Fruit fly (Drosophila melanogaster) whole organism, embryonic: ENCODE data around the gene Ae2.

ENCODE experiments used
- Antp ChIP-seq: fragments of 200-800 bp; sonication (Bioruptor generic); optimal IDR thresholded peaks from 3 replicates; lab custom pipeline; 2016; ENCODE audit warnings: missing biosample characterization, missing genetic modification characterization
- CG10366 ChIP-seq: fragments of 200-800 bp; sonication (Bioruptor generic); IDR thresholded peaks from 2 replicates; pipeline ENCODE4 v1.3.6; 2022; ENCODE audit warnings: missing biosample characterization, missing genetic modification characterization
- CG10543 ChIP-seq: fragments of 200-800 bp; sonication (Bioruptor generic); optimal IDR thresholded peaks from 3 replicates; lab custom pipeline; 2017; ENCODE audit warnings: missing biosample characterization, mild to moderate bottlenecking, missing genetic modification characterization, moderate library complexity
- CG15514 ChIP-seq: fragments of 200-800 bp; sonication (Bioruptor generic); optimal IDR thresholded peaks from 3 replicates; lab custom pipeline; 2017; ENCODE audit warnings: missing biosample characterization, missing genetic modification characterization, mild to moderate bottlenecking, moderate library complexity, missing genetic modification reagents
- CG16813 ChIP-seq: fragments of 200-800 bp; sonication (Bioruptor generic); IDR thresholded peaks from 3 replicates; pipeline ENCODE4 v1.3.6; 2022; ENCODE audit warnings: missing biosample characterization, missing genetic modification characterization; ENCODE audit not compliant: partially characterized antibody
- CG17361 ChIP-seq: fragments of 200-800 bp; sonication (Bioruptor generic); IDR thresholded peaks from 3 replicates; pipeline ENCODE4 v1.3.6; 2022; ENCODE audit warnings: missing biosample characterization, missing genetic modification characterization
- CG2678 ChIP-seq: fragments of 200-800 bp; sonication (Bioruptor generic); optimal IDR thresholded peaks from 3 replicates; lab custom pipeline; 2019; ENCODE audit warnings: missing biosample characterization, mild to moderate bottlenecking, missing genetic modification characterization, moderate library complexity
- CG7271 ChIP-seq: fragments of 200-800 bp; sonication (Bioruptor generic); optimal IDR thresholded peaks from 2 replicates; lab custom pipeline; 2018; ENCODE audit warnings: missing biosample characterization, mild to moderate bottlenecking, missing genetic modification characterization, moderate library complexity
- CG8388 ChIP-seq: fragments of 200-800 bp; sonication (Bioruptor generic); optimal IDR thresholded peaks from 2 replicates; lab custom pipeline; 2019; ENCODE audit warnings: missing biosample characterization, mild to moderate bottlenecking, missing genetic modification characterization, moderate library complexity
- Drgx ChIP-seq: fragments of 200-800 bp; sonication (Bioruptor generic); IDR thresholded peaks from 2 replicates; pipeline ENCODE4 v1.3.6; 2022; ENCODE audit warnings: missing biosample characterization, missing genetic modification characterization
- Fer3 ChIP-seq: fragments of 200-800 bp; sonication (Bioruptor generic); optimal IDR thresholded peaks from 2 replicates; lab custom pipeline; 2018; ENCODE audit warnings: missing biosample characterization, mild to moderate bottlenecking, missing genetic modification characterization, moderate library complexity
- GATAe ChIP-seq: fragments of 200-800 bp; sonication (Bioruptor generic); conservative IDR thresholded peaks from 2 replicates; pipeline ENCODE4 v1.3.6; 2022; ENCODE audit warnings: missing biosample characterization, missing genetic modification characterization
- H15 ChIP-seq: fragments of 200-800 bp; sonication (Bioruptor generic); IDR thresholded peaks from 3 replicates; pipeline ENCODE4 v1.3.6; 2022; ENCODE audit warnings: missing biosample characterization, missing genetic modification characterization
- HLH3B ChIP-seq: fragments of 200-800 bp; sonication (Bioruptor generic); IDR thresholded peaks from 2 replicates; pipeline ENCODE4 v1.3.6; 2022; ENCODE audit warnings: missing biosample characterization, missing genetic modification characterization
- Hr51 ChIP-seq, 2 experiments: fragments of 200-800 bp; sonication (Bioruptor generic); optimal IDR thresholded peaks; 2 replicates in 1 of 2; 3 replicates in 1 of 2; lab custom pipeline; 2016 to 2018; ENCODE audit warnings: missing biosample characterization in 2 of 2, missing genetic modification characterization in 2 of 2, mild to moderate bottlenecking in 1 of 2, moderate library complexity in 1 of 2
- Hr78 ChIP-seq, 2 experiments: fragments of 200-800 bp in 1 of 2; fragments of >200 bp in 1 of 2; sonication (Bioruptor generic) in 1 of 2; optimal IDR thresholded peaks; 2 replicates each; lab custom pipeline; 2017 to 2019; ENCODE audit warnings: missing biosample characterization in 2 of 2, missing genetic modification characterization in 2 of 2, mild to moderate bottlenecking in 1 of 2, moderate library complexity in 1 of 2
- Lpt ChIP-seq: fragments of >200 bp; optimal IDR thresholded peaks from 2 replicates; lab custom pipeline; 2018; ENCODE audit warnings: missing biosample characterization, missing genetic modification characterization
- MBD-R2 ChIP-seq: fragments of 200-800 bp; sonication (Bioruptor generic); IDR thresholded peaks from 2 replicates; pipeline ENCODE4 v1.3.6; 2022; ENCODE audit warnings: missing biosample characterization, missing genetic modification characterization
- Pdp1 ChIP-seq, 2 experiments: fragments of 200-800 bp; sonication (Bioruptor generic); optimal IDR thresholded peaks; 3 replicates each; lab custom pipeline; 2016; ENCODE audit warnings: missing biosample characterization in 2 of 2, missing genetic modification characterization in 2 of 2, mild to moderate bottlenecking in 1 of 2, moderate library complexity in 1 of 2
- Side ChIP-seq: fragments of 200-800 bp; sonication (Bioruptor generic); optimal IDR thresholded peaks from 2 replicates; lab custom pipeline; 2016; ENCODE audit warnings: missing biosample characterization, missing genetic modification characterization
- Spps ChIP-seq: fragments of 200-800 bp; sonication (Bioruptor generic); optimal IDR thresholded peaks from 2 replicates; lab custom pipeline; 2018; ENCODE audit warnings: missing biosample characterization, mild to moderate bottlenecking, missing genetic modification characterization
- crol ChIP-seq: fragments of 200-800 bp; sonication (Bioruptor generic); IDR thresholded peaks from 2 replicates; pipeline ENCODE4 v1.3.6; 2022; ENCODE audit warnings: missing biosample characterization, missing genetic modification characterization
- dati ChIP-seq: fragments of 200-800 bp; sonication (Bioruptor generic); IDR thresholded peaks from 2 replicates; pipeline ENCODE4 v1.3.6; 2022; ENCODE audit warnings: missing biosample characterization, missing genetic modification characterization
- en ChIP-seq: fragments of 200-800 bp; sonication (Bioruptor generic); optimal IDR thresholded peaks from 2 replicates; lab custom pipeline; 2016; ENCODE audit warnings: missing biosample characterization, missing genetic modification characterization
- fd102C ChIP-seq: fragments of 200-800 bp; sonication (Bioruptor generic); optimal IDR thresholded peaks from 2 replicates; lab custom pipeline; 2018; ENCODE audit warnings: missing biosample characterization, mild to moderate bottlenecking, missing genetic modification characterization, moderate library complexity
- ftz-f1 ChIP-seq: fragments of 200-800 bp; sonication (Bioruptor generic); optimal IDR thresholded peaks from 2 replicates; lab custom pipeline; 2016; ENCODE audit warnings: missing biosample characterization, missing genetic modification characterization
- gcm ChIP-seq: fragments of 200-800 bp; sonication (Bioruptor generic); optimal IDR thresholded peaks from 2 replicates; lab custom pipeline; 2019; ENCODE audit warnings: missing biosample characterization, mild to moderate bottlenecking, missing genetic modification characterization, moderate library complexity
- mirr ChIP-seq: fragments of 200-800 bp; sonication (Bioruptor generic); optimal IDR thresholded peaks from 3 replicates; lab custom pipeline; 2018; ENCODE audit warnings: missing biosample characterization, mild to moderate bottlenecking, missing genetic modification characterization
- pfk ChIP-seq: fragments of 200-800 bp; sonication (Bioruptor generic); optimal IDR thresholded peaks from 2 replicates; lab custom pipeline; 2018; ENCODE audit warnings: missing biosample characterization, mild to moderate bottlenecking, missing genetic modification characterization, moderate library complexity
- sd ChIP-seq: fragments of 200-800 bp; sonication (Bioruptor generic); optimal IDR thresholded peaks from 3 replicates; lab custom pipeline; 2018; ENCODE audit warnings: missing biosample characterization, mild to moderate bottlenecking, missing genetic modification characterization, moderate library complexity
- sr ChIP-seq: fragments of 200-800 bp; sonication (Bioruptor generic); IDR thresholded peaks from 3 replicates; pipeline ENCODE4 v1.3.6; 2022; ENCODE audit warnings: missing biosample characterization, missing genetic modification characterization
- wor ChIP-seq: fragments of 200-800 bp; sonication (Bioruptor generic); IDR thresholded peaks from 2 replicates; pipeline ENCODE4 v1.3.6; 2022; ENCODE audit warnings: missing biosample characterization, missing genetic modification characterization
- zfh2 ChIP-seq: fragments of 200-800 bp; sonication (Bioruptor generic); optimal IDR thresholded peaks from 2 replicates; lab custom pipeline; 2016; ENCODE audit warnings: missing biosample characterization, missing genetic modification characterization

Gene Ae2

DNA sequence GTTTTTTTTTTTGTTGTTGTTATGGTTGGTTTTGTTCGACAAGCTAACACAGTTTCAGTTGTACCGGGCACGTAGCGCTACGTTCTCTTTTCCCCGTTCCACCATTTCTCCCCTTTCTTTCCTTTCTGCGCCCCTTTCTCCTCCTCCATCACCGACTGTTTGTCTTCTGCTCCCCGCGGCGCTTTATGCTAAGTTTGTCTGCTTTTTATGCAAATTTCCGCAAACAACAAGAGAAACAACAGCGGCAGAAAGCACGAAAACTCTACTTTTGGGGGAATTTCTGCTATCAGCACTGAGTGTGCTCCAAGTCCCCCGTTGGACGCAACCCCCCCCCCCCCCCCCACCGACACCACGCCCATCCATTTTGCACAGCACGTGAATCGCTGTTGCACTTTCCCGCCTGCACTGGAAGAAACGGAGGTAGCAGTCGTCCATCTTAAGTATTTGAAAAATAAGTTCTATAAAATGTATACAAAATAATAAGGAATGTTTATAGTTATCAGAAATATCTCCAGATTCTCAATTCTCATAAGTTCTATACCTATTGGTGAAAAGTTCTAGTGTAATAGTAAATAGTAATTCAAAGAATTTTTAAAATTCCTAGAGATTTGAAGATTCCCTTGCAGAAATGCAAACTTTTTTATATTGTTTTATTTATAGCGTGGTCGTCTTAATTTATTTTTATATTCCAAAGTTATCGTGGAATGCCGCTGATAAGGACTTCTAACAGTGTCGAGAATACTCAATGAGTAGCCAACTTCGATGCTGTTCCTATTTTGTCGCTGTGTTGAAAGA, 1.8 kb downstream of the Ae2 start (continued):
- TF ChIP-seq MBD-R2 (GFP tag; lab: Robert Waterston, UW) (no peak), Hr51 (GFP tag; optimal IDR thresholded peaks at IDR 0.05; lab: Kevin White, UChicago) (peak in 1 of 2 experiments; percentile 27), mirr (GFP tag; lab: Kevin White, UChicago) (no peak), CG7271 (tag; lab: Kevin White, UChicago) (no peak), H15 (0 out of 3 replicates have a peak, but pooled peaks have one; percentile 24), Side (GFP tag; lab: Kevin White, UChicago) (no peak), CG2678 (peak; percentile 7), CG17361 (GFP tag; lab: Robert Waterston, UW) (peak; percentile 34; the same call in 1 of the 3 replicates), zfh2 (GFP tag; lab: Kevin White, UChicago) (no peak), GATAe (GFP tag; lab: Robert Waterston, UW) (no peak), wor (GFP tag; lab: Robert Waterston, UW) (no peak), HLH3B (GFP tag; lab: Robert Waterston, UW) (no peak)

DNA sequence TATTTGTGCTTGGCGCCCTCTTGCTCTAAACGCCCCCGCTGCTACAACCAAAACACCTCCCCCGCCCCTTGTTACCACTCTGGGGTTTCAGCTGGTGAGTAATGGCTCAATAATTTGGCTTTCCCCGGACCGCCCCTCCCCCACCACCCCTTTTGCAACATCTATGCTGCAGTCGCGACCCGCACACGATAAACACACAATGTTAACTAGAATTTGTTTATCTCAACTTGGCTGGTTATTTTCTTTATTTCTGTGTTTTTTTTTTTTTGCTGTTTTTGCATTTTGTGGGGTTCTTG, 2.3 kb downstream of the Ae2 start:
- TF ChIP-seq pfk = no peak
- TF ChIP-seq crol (GFP tag; lab: Robert Waterston, UW) = peak; percentile 77
- no peak for TF ChIP-seq gcm
- TF ChIP-seq fd102C (GFP tag; lab: Kevin White, UChicago) = no peak
- TF ChIP-seq CG8388 (GFP tag; lab: Kevin White, UChicago) = no peak
- peak; percentile 76 for TF ChIP-seq sr (GFP tag; lab: Robert Waterston, UW)
- no peak for TF ChIP-seq CG16813 (GFP tag; lab: Robert Waterston, UW)
- TF ChIP-seq Pdp1 (GFP tag; optimal IDR thresholded peaks at IDR 0.05; lab: Kevin White, UChicago) = no peak
- TF ChIP-seq H15 = no peak
- peak; percentile 68 for TF ChIP-seq sd (tag; lab: Kevin White, UChicago)
- TF ChIP-seq CG10366 (GFP tag; lab: Robert Waterston, UW) = no peak
- TF ChIP-seq Fer3 (tag; lab: Kevin White, UChicago) = no peak
- TF ChIP-seq en (GFP tag; lab: Kevin White, UChicago) = no peak
- no peak for TF ChIP-seq Hr78 (GFP tag; optimal IDR thresholded peaks at IDR 0.05; lab: Kevin White, UChicago)
- no peak for TF ChIP-seq Spps (tag; lab: Kevin White, UChicago)
- no peak for TF ChIP-seq CG10543
- TF ChIP-seq Lpt = no peak

- peak in 1 of 2 experiments; percentile 66 for TF ChIP-seq Pdp1 (GFP tag; optimal IDR thresholded peaks at IDR 0.05; lab: Kevin White, UChicago)
- TF ChIP-seq Fer3 (tag; lab: Kevin White, UChicago) = no peak
- no peak for TF ChIP-seq Antp (GFP tag; lab: Kevin White, UChicago)
- TF ChIP-seq ftz-f1 (GFP tag; lab: Kevin White, UChicago) = no peak
- no peak for TF ChIP-seq dati
- no peak for TF ChIP-seq Drgx (GFP tag; lab: Robert Waterston, UW)
- no peak for TF ChIP-seq CG15514 (GFP tag; lab: Kevin White, UChicago)
These were observed 3.0 kb downstream of the Ae2 start for dm6 chr3L:9766364-9766763.
